Worm (Caenorhabditis elegans) whole organism, L4 larva: ENCODE results near the gene igcm-1.

Experiments
- D1046.2 ChIP-seq: fragments of 200-800 bp; sonication (Bioruptor generic); IDR thresholded peaks from 2 replicates; pipeline ENCODE4 v1.3.6; 2022; ENCODE audit warnings: missing genetic modification characterization, missing compliant biosample characterization
- F26F4.8 ChIP-seq: fragments of 200-800 bp; sonication (Bioruptor generic); conservative IDR thresholded peaks from 2 replicates; pipeline ENCODE4 v1.3.6; 2022; ENCODE audit warnings: missing genetic modification characterization, missing compliant biosample characterization
- F49E8.2 ChIP-seq: sonication (generic microtip); optimal IDR thresholded peaks from 2 replicates; lab custom pipeline; 2016; ENCODE audit warnings: missing compliant biosample characterization, mild to moderate bottlenecking, missing genetic modification characterization, borderline replicate concordance
- T26A8.4 ChIP-seq: fragments of 200-800 bp; sonication (Bioruptor generic); IDR thresholded peaks from 2 replicates; pipeline ENCODE4 v1.3.6; 2022; ENCODE audit warnings: missing genetic modification characterization, missing compliant biosample characterization
- Y48G9A.11 ChIP-seq: fragments of 200-800 bp; sonication (Bioruptor generic); IDR thresholded peaks from 2 replicates; pipeline ENCODE4 v1.3.6; 2022; ENCODE audit warnings: missing genetic modification reagents, missing genetic modification characterization, missing compliant biosample characterization
- ama-1 ChIP-seq: fragments of 150-350 bp; optimal IDR thresholded peaks from 2 replicates; lab custom pipeline; 2014; ENCODE audit warnings: inconsistent platforms, mixed read lengths
- ceh-20 ChIP-seq: fragments of 200-800 bp; sonication (Bioruptor generic); IDR thresholded peaks from 2 replicates; pipeline ENCODE4 v1.3.6; 2022; ENCODE audit warnings: missing genetic modification reagents, missing genetic modification characterization, missing compliant biosample characterization
- ceh-82 ChIP-seq: sonication (generic microtip); optimal IDR thresholded peaks from 2 replicates; lab custom pipeline; 2017; ENCODE audit warnings: missing biosample characterization, missing genetic modification characterization
- ctbp-1 ChIP-seq: fragments of 200-800 bp; sonication (Bioruptor generic); IDR thresholded peaks from 2 replicates; pipeline ENCODE4 v1.3.6; 2022; ENCODE audit warnings: missing genetic modification reagents, missing genetic modification characterization, missing compliant biosample characterization
- daf-16 ChIP-seq, 3 experiments: sonication (generic microtip); optimal IDR thresholded peaks; 2 replicates each; lab custom pipeline; 2016 to 2017; ENCODE audit warnings: missing genetic modification characterization in 3 of 3, missing genetic modification reagents in 3 of 3, mild to moderate bottlenecking in 2 of 3, missing compliant biosample characterization in 2 of 3, missing biosample characterization in 1 of 3, moderate library complexity in 1 of 3
- daf-8 ChIP-seq: fragments of 200-800 bp; sonication (Bioruptor generic); IDR thresholded peaks from 2 replicates; pipeline ENCODE4 v1.3.6; 2022; ENCODE audit warnings: missing genetic modification characterization, missing compliant biosample characterization
- dmd-6 ChIP-seq: fragments of 200-800 bp; sonication (Bioruptor generic); IDR thresholded peaks from 2 replicates; pipeline ENCODE4 v1.3.6; 2022; ENCODE audit warnings: missing genetic modification reagents, missing genetic modification characterization, missing compliant biosample characterization
- dmd-8 ChIP-seq: fragments of 200-800 bp; sonication (Bioruptor generic); IDR thresholded peaks from 2 replicates; pipeline ENCODE4 v1.3.6; 2022; ENCODE audit warnings: missing genetic modification characterization, missing compliant biosample characterization
- egl-27 ChIP-seq: sonication (generic microtip); optimal IDR thresholded peaks from 3 replicates; lab custom pipeline; 2017; ENCODE audit warnings: missing biosample characterization, missing genetic modification reagents, missing genetic modification characterization
- hlh-30 ChIP-seq: sonication (generic microtip); optimal IDR thresholded peaks from 2 replicates; lab custom pipeline; 2017; ENCODE audit warnings: antibody characterized with exemption, mild to moderate bottlenecking, missing genetic modification characterization, missing compliant biosample characterization; ENCODE audit not compliant: insufficient read depth
- hmg-1.1 ChIP-seq: fragments of 200-800 bp; sonication (Bioruptor generic); IDR thresholded peaks from 2 replicates; pipeline ENCODE4 v1.3.6; 2022; ENCODE audit warnings: missing genetic modification reagents, missing genetic modification characterization, missing compliant biosample characterization
- lin-1 ChIP-seq: fragments of 200-800 bp; sonication (Bioruptor generic); IDR thresholded peaks from 2 replicates; pipeline ENCODE4 v1.3.6; 2022; ENCODE audit warnings: missing genetic modification reagents, missing genetic modification characterization, missing compliant biosample characterization
- lin-38 ChIP-seq: fragments of 200-800 bp; sonication (Bioruptor generic); IDR thresholded peaks from 2 replicates; pipeline ENCODE4 v1.3.6; 2022; ENCODE audit warnings: missing genetic modification reagents, missing genetic modification characterization, missing compliant biosample characterization
- mep-1 ChIP-seq: fragments of 150-350 bp; sonication (generic microtip); optimal IDR thresholded peaks from 3 replicates; lab custom pipeline; 2014; ENCODE audit warnings: missing biosample characterization, missing genetic modification characterization
- mxl-3 ChIP-seq: fragments of 200-800 bp; sonication (Bioruptor generic); optimal IDR thresholded peaks from 2 replicates; lab custom pipeline; 2018; ENCODE audit warnings: mild to moderate bottlenecking, missing genetic modification characterization, missing compliant biosample characterization
- nhr-237 ChIP-seq: sonication (generic microtip); optimal IDR thresholded peaks from 2 replicates; lab custom pipeline; 2017; ENCODE audit warnings: missing biosample characterization, missing genetic modification characterization
- nhr-25 ChIP-seq: sonication (generic microtip); optimal IDR thresholded peaks from 2 replicates; lab custom pipeline; 2017; ENCODE audit warnings: missing genetic modification characterization, mild to moderate bottlenecking, missing compliant biosample characterization, antibody characterized with exemption, moderate library complexity, borderline replicate concordance; ENCODE audit not compliant: insufficient read depth
- nhr-28 ChIP-seq: fragments of 150-350 bp; optimal IDR thresholded peaks from 2 replicates; lab custom pipeline; 2014; ENCODE audit warnings: missing biosample characterization, missing genetic modification characterization
- nhr-48 ChIP-seq: sonication (generic microtip); optimal IDR thresholded peaks from 2 replicates; lab custom pipeline; 2016; ENCODE audit warnings: mild to moderate bottlenecking, missing genetic modification characterization, missing compliant biosample characterization
- pqm-1 ChIP-seq: sonication (generic microtip); optimal IDR thresholded peaks from 2 replicates; lab custom pipeline; 2017; ENCODE audit warnings: missing biosample characterization, missing genetic modification characterization
- rbr-2 ChIP-seq: sonication (generic microtip); optimal IDR thresholded peaks from 2 replicates; lab custom pipeline; 2016; ENCODE audit warnings: missing genotype, missing genetic modification characterization, missing compliant biosample characterization
- sdz-12 ChIP-seq: fragments of 200-800 bp; sonication (Bioruptor generic); optimal IDR thresholded peaks from 2 replicates; lab custom pipeline; 2018; ENCODE audit warnings: mild to moderate bottlenecking, missing genetic modification characterization, missing compliant biosample characterization
- set-16 ChIP-seq: fragments of 200-800 bp; sonication (Bioruptor generic); IDR thresholded peaks from 2 replicates; pipeline ENCODE4 v1.3.6; 2022; ENCODE audit warnings: missing genetic modification reagents, missing genetic modification characterization, missing compliant biosample characterization
- snpc-1.2 ChIP-seq: fragments of 200-800 bp; sonication (Bioruptor generic); IDR thresholded peaks from 2 replicates; pipeline ENCODE4 v1.3.6; 2022; ENCODE audit warnings: missing genetic modification reagents, missing genetic modification characterization, missing compliant biosample characterization
- spr-1 ChIP-seq: sonication (generic microtip); optimal IDR thresholded peaks from 2 replicates; lab custom pipeline; 2016; ENCODE audit warnings: mild to moderate bottlenecking, missing genetic modification characterization, missing compliant biosample characterization
- spr-3 ChIP-seq: fragments of 200-800 bp; sonication (Bioruptor generic); optimal IDR thresholded peaks from 2 replicates; lab custom pipeline; 2018; ENCODE audit warnings: mild to moderate bottlenecking, missing genetic modification characterization, missing compliant biosample characterization
- unc-39 ChIP-seq: sonication (generic microtip); optimal IDR thresholded peaks from 2 replicates; lab custom pipeline; 2017; ENCODE audit warnings: missing biosample characterization, missing genetic modification characterization
- unc-62 ChIP-seq, 3 experiments: fragments of 150-350 bp in 1 of 3; sonication (generic microtip); optimal IDR thresholded peaks in 2 of 3; peaks in 1 of 3; 1 replicate in 1 of 3; 2 replicates in 2 of 3; lab custom pipeline; 2014 to 2017; ENCODE audit warnings: missing biosample characterization in 3 of 3, missing genetic modification characterization in 3 of 3, missing genetic modification reagents in 3 of 3, missing genotype in 1 of 3
- zfp-2 ChIP-seq: sonication (generic microtip); optimal IDR thresholded peaks from 2 replicates; lab custom pipeline; 2016; ENCODE audit warnings: mild to moderate bottlenecking, missing genetic modification characterization, missing compliant biosample characterization
- zip-11 ChIP-seq: fragments of 200-800 bp; sonication (Bioruptor generic); IDR thresholded peaks from 2 replicates; pipeline ENCODE4 v1.3.6; 2022; ENCODE audit warnings: missing genetic modification characterization, missing compliant biosample characterization
- zip-2 ChIP-seq: fragments of 150-350 bp; optimal IDR thresholded peaks from 2 replicates; lab custom pipeline; 2014; ENCODE audit warnings: missing biosample characterization, missing genetic modification characterization
- ztf-7 ChIP-seq: fragments of 150-350 bp; optimal IDR thresholded peaks from 2 replicates; lab custom pipeline; 2014; ENCODE audit warnings: missing biosample characterization, missing genetic modification characterization

The igcm-1 gene

ce11 chrX:864293-864731 lies 13.0 kb upstream of the igcm-1 start (continued):
- TF ChIP-seq F26F4.8 (GFP tag; lab: Robert Waterston, UW) (no peak), dmd-6 (GFP tag; lab: Robert Waterston, UW) (peak; percentile 53), daf-8 (GFP tag; lab: Robert Waterston, UW) (no peak), unc-62 (GFP tag; optimal IDR thresholded peaks at IDR 0.05 in 1 of 2; lab: Kevin White, UChicago) (peak in 1 of 2 experiments; percentile 95), unc-62 (tag; optimal IDR thresholded peaks at IDR 0.05; lab: Kevin White, UChicago) (peak; percentile 19), nhr-48 (tag; lab: Kevin White, UChicago) (peak; percentile 85), zip-2 (tag; lab: Kevin White, UChicago) (no peak), nhr-25 (tag; lab: Kevin White, UChicago) (peak; percentile 57), nhr-28 (tag; lab: Kevin White, UChicago) (peak; percentile 81), lin-38 (GFP tag; lab: Robert Waterston, UW) (no peak), egl-27 (no peak), mep-1 (tag; lab: Kevin White, UChicago) (peak; percentile 54), ztf-7 (peak; percentile 11), set-16 (GFP tag; lab: Robert Waterston, UW) (no peak), ceh-20 (GFP tag; lab: Robert Waterston, UW) (0 out of 2 replicates have a peak, but pooled peaks have one; percentile 46), mxl-3 (peak; percentile 53)

- TF ChIP-seq unc-62 (GFP tag; optimal IDR thresholded peaks at IDR 0.05 in 1 of 2; lab: Kevin White, UChicago): peak in 1 of 2 experiments; percentile 56
- TF ChIP-seq unc-62 (tag; optimal IDR thresholded peaks at IDR 0.05; lab: Kevin White, UChicago): no peak
- TF ChIP-seq hlh-30 (tag; lab: Kevin White, UChicago): no peak
- TF ChIP-seq, all 104 proteins: peak for 1
These were observed 12.2 kb upstream of the igcm-1 start, which contains the start of gene cdo-1 for ce11 chrX:863478-863877. cdo-1 (minus strand) TSS chrX:863578.

ce11 chrX:861378-861777 lies 10.1 kb upstream of the igcm-1 start:
- TF ChIP-seq lin-1 (GFP tag; lab: Robert Waterston, UW) (no peak), Y48G9A.11 (GFP tag; lab: Robert Waterston, UW) (no peak), spr-1 (tag; lab: Kevin White, UChicago) (no peak), snpc-1.2 (GFP tag; lab: Robert Waterston, UW) (no peak), sdz-12 (no peak), spr-3 (no peak), nhr-237 (tag; lab: Kevin White, UChicago) (no peak), ctbp-1 (no peak), daf-16 (GFP tag; optimal IDR thresholded peaks at IDR 0.05; lab: Kevin White, UChicago) (no peak), daf-16 (tag; optimal IDR thresholded peaks at IDR 0.05; lab: Kevin White, UChicago) (no peak), nhr-28 (tag; lab: Kevin White, UChicago) (no peak), dmd-8 (no peak), ztf-7 (no peak), ama-1 (lab: Kevin White, UChicago) (no peak), T26A8.4 (GFP tag; lab: Robert Waterston, UW) (no peak)

ce11 chrX:859401-859800 lies 8.1 kb upstream of the igcm-1 start, which contains the start of gene F56F10.2:
F56F10.2 (plus strand) TSS chrX:859615.
- TF ChIP-seq hlh-30 (tag; lab: Kevin White, UChicago) (peak; percentile 28), rbr-2 (tag; lab: Kevin White, UChicago) (peak; percentile 24), zip-11 (GFP tag; lab: Robert Waterston, UW) (no peak), ztf-7 (no peak), ceh-82 (tag; lab: Kevin White, UChicago) (no peak), D1046.2 (no peak), hmg-1.1 (GFP tag; lab: Robert Waterston, UW) (no peak), pqm-1 (tag; lab: Kevin White, UChicago) (no peak), dmd-6 (GFP tag; lab: Robert Waterston, UW) (no peak), zfp-2 (tag; lab: Kevin White, UChicago) (no peak), unc-39 (no peak), mep-1 (tag; lab: Kevin White, UChicago) (peak; percentile 23), F49E8.2 (tag; lab: Kevin White, UChicago) (no peak)
